Fruit fly (Drosophila melanogaster) whole organism, embryonic: Measurements from ENCODE around the gene CG17264.

ENCODE experiments used
- Aef1 ChIP-seq: fragments of 200-800 bp; sonication (Bioruptor generic); IDR thresholded peaks from 3 replicates; pipeline ENCODE4 v1.3.6; 2022; ENCODE audit warnings: missing biosample characterization, missing genetic modification characterization
- Bdp1 ChIP-seq: fragments of 200-800 bp; sonication (Bioruptor generic); optimal IDR thresholded peaks from 3 replicates; lab custom pipeline; 2016; ENCODE audit warnings: missing biosample characterization, missing genetic modification characterization
- CG10462 ChIP-seq: fragments of 200-800 bp; sonication (Bioruptor generic); optimal IDR thresholded peaks from 2 replicates; lab custom pipeline; 2016; ENCODE audit warnings: missing biosample characterization, missing genetic modification characterization
- CG11398 ChIP-seq: fragments of 200-800 bp; sonication (Bioruptor generic); optimal IDR thresholded peaks from 2 replicates; lab custom pipeline; 2016; ENCODE audit warnings: missing biosample characterization, missing genetic modification characterization
- CG11504 ChIP-seq: fragments of 200-800 bp; sonication (Bioruptor generic); optimal IDR thresholded peaks from 3 replicates; lab custom pipeline; 2019; ENCODE audit warnings: missing biosample characterization, mild to moderate bottlenecking, missing genetic modification characterization, moderate library complexity
- CG12219 ChIP-seq: fragments of 200-800 bp; sonication (Bioruptor generic); optimal IDR thresholded peaks from 3 replicates; lab custom pipeline; 2018; ENCODE audit warnings: missing biosample characterization, mild to moderate bottlenecking, missing genetic modification characterization
- CG12744 ChIP-seq: fragments of 200-800 bp; sonication (Bioruptor generic); optimal IDR thresholded peaks from 2 replicates; lab custom pipeline; 2016; ENCODE audit warnings: missing biosample characterization, missing genetic modification characterization
- CG13424 ChIP-seq: fragments of 200-800 bp; sonication (Bioruptor generic); optimal IDR thresholded peaks from 2 replicates; lab custom pipeline; 2019; ENCODE audit warnings: missing biosample characterization, mild to moderate bottlenecking, missing genetic modification characterization, moderate library complexity
- CG14441 ChIP-seq: fragments of 200-800 bp; sonication (Bioruptor generic); IDR thresholded peaks from 2 replicates; pipeline ENCODE4 v1.3.6; 2022; ENCODE audit warnings: missing biosample characterization, missing genetic modification characterization
- CG15269 ChIP-seq: fragments of 200-800 bp; sonication (Bioruptor generic); optimal IDR thresholded peaks from 2 replicates; lab custom pipeline; 2018; ENCODE audit warnings: missing biosample characterization, mild to moderate bottlenecking, missing genetic modification characterization, moderate library complexity
- CG15696 ChIP-seq: fragments of 200-800 bp; sonication (Bioruptor generic); optimal IDR thresholded peaks from 2 replicates; lab custom pipeline; 2019; ENCODE audit warnings: missing biosample characterization, mild to moderate bottlenecking, missing genetic modification characterization, moderate library complexity
- CG1647 ChIP-seq: fragments of 200-800 bp; sonication (Bioruptor generic); optimal IDR thresholded peaks from 3 replicates; lab custom pipeline; 2016; ENCODE audit warnings: missing biosample characterization, missing genetic modification characterization
- CG16813 ChIP-seq: fragments of 200-800 bp; sonication (Bioruptor generic); IDR thresholded peaks from 3 replicates; pipeline ENCODE4 v1.3.6; 2022; ENCODE audit warnings: missing biosample characterization, missing genetic modification characterization; ENCODE audit not compliant: partially characterized antibody
- CG1832 ChIP-seq: fragments of 200-800 bp; sonication (Bioruptor generic); optimal IDR thresholded peaks from 2 replicates; lab custom pipeline; 2017; ENCODE audit warnings: missing biosample characterization, mild to moderate bottlenecking, missing genetic modification characterization, inconsistent platforms
- CG32767 ChIP-seq: fragments of 200-800 bp; sonication (Bioruptor generic); IDR thresholded peaks from 2 replicates; pipeline ENCODE4 v1.3.6; 2022; ENCODE audit warnings: missing biosample characterization, missing genetic modification characterization
- CG3726 ChIP-seq: fragments of 200-800 bp; sonication (Bioruptor generic); IDR thresholded peaks from 3 replicates; pipeline ENCODE4, ENCODE4 v1.3.6; 2022; ENCODE audit warnings: missing biosample characterization, missing genetic modification characterization
- CG4282 ChIP-seq: fragments of 200-800 bp; sonication (Bioruptor generic); optimal IDR thresholded peaks from 2 replicates; lab custom pipeline; 2016; ENCODE audit warnings: missing biosample characterization, missing genetic modification characterization
- CG4854 ChIP-seq: fragments of 200-800 bp; sonication (Bioruptor generic); optimal IDR thresholded peaks from 2 replicates; lab custom pipeline; 2016; ENCODE audit warnings: missing biosample characterization, missing genetic modification characterization, inconsistent platforms
- CG6765 ChIP-seq: fragments of 200-800 bp; sonication (Bioruptor generic); optimal IDR thresholded peaks from 3 replicates; lab custom pipeline; 2017; ENCODE audit warnings: missing biosample characterization, mild to moderate bottlenecking, missing genetic modification characterization
- CG7271 ChIP-seq: fragments of 200-800 bp; sonication (Bioruptor generic); optimal IDR thresholded peaks from 2 replicates; lab custom pipeline; 2018; ENCODE audit warnings: missing biosample characterization, mild to moderate bottlenecking, missing genetic modification characterization, moderate library complexity
- CG8765 ChIP-seq: fragments of 200-800 bp; sonication (Bioruptor generic); IDR thresholded peaks from 2 replicates; pipeline ENCODE4 v1.3.6; 2022; ENCODE audit warnings: missing biosample characterization, missing genetic modification characterization
- Chrac-16 ChIP-seq: fragments of 200-800 bp; sonication (Bioruptor generic); optimal IDR thresholded peaks from 3 replicates; lab custom pipeline; 2016; ENCODE audit warnings: missing biosample characterization, missing genetic modification characterization
- D19B ChIP-seq: fragments of 200-800 bp; sonication (Bioruptor generic); optimal IDR thresholded peaks from 2 replicates; lab custom pipeline; 2017; ENCODE audit warnings: missing biosample characterization, mild to moderate bottlenecking, missing genetic modification characterization
- Ets65A ChIP-seq: fragments of 200-800 bp; sonication (Bioruptor generic); peaks from one replicate; lab custom pipeline; 2016; ENCODE audit warnings: missing biosample characterization, missing genetic modification characterization
- HHEX ChIP-seq: fragments of 200-800 bp; sonication (Bioruptor generic); optimal IDR thresholded peaks from 3 replicates; lab custom pipeline; 2017; ENCODE audit warnings: missing biosample characterization, mild to moderate bottlenecking, missing genetic modification characterization, missing genetic modification reagents
- Hand ChIP-seq: fragments of 200-800 bp; sonication (Bioruptor generic); optimal IDR thresholded peaks from 2 replicates; lab custom pipeline; 2017; ENCODE audit warnings: mild to moderate bottlenecking, missing biosample characterization, missing genetic modification reagents, missing genetic modification characterization
- Kr ChIP-seq: fragments of 200-800 bp; sonication (Bioruptor generic); optimal IDR thresholded peaks from 2 replicates; lab custom pipeline; 2017; ENCODE audit warnings: missing biosample characterization, mild to moderate bottlenecking, missing genetic modification characterization
- MBD-R2 ChIP-seq: fragments of 200-800 bp; sonication (Bioruptor generic); IDR thresholded peaks from 2 replicates; pipeline ENCODE4 v1.3.6; 2022; ENCODE audit warnings: missing biosample characterization, missing genetic modification characterization
- MTF-1 ChIP-seq: fragments of 200-800 bp; sonication (Bioruptor generic); optimal IDR thresholded peaks from 2 replicates; lab custom pipeline; 2018; ENCODE audit warnings: missing biosample characterization, mild to moderate bottlenecking, missing genetic modification characterization, borderline replicate concordance
- NC2α ChIP-seq: fragments of 200-800 bp; sonication (Bioruptor generic); optimal IDR thresholded peaks from 2 replicates; lab custom pipeline; 2016; ENCODE audit warnings: missing biosample characterization, missing genetic modification characterization
- Oaz ChIP-seq: fragments of 200-800 bp; sonication (Bioruptor generic); IDR thresholded peaks from 2 replicates; pipeline ENCODE4 v1.3.6; 2022; ENCODE audit warnings: missing biosample characterization, missing genetic modification characterization
- Sox102F ChIP-seq: fragments of 200-800 bp; sonication (Bioruptor generic); optimal IDR thresholded peaks from 2 replicates; lab custom pipeline; 2018; ENCODE audit warnings: missing biosample characterization, mild to moderate bottlenecking, missing genetic modification characterization, moderate library complexity
- Xbp1 ChIP-seq: fragments of 200-800 bp; sonication (Bioruptor generic); optimal IDR thresholded peaks from 3 replicates; lab custom pipeline; 2016; ENCODE audit warnings: missing biosample characterization, mild to moderate bottlenecking, missing genetic modification characterization
- ab ChIP-seq: fragments of 200-800 bp; sonication (Bioruptor generic); optimal IDR thresholded peaks from 2 replicates; lab custom pipeline; 2016; ENCODE audit warnings: missing biosample characterization, missing genetic modification characterization
- az2 ChIP-seq: fragments of 200-800 bp; sonication (Bioruptor generic); optimal IDR thresholded peaks from 3 replicates; lab custom pipeline; 2016; ENCODE audit warnings: missing biosample characterization, missing genetic modification characterization
- cato ChIP-seq: fragments of 200-800 bp; sonication (Bioruptor generic); optimal IDR thresholded peaks from 2 replicates; lab custom pipeline; 2016; ENCODE audit warnings: missing biosample characterization, missing genetic modification characterization, borderline replicate concordance
- crp ChIP-seq, 2 experiments: fragments of 200-800 bp; sonication (Bioruptor generic); optimal IDR thresholded peaks; 2 replicates in 1 of 2; 3 replicates in 1 of 2; lab custom pipeline; 2017; ENCODE audit warnings: missing biosample characterization in 2 of 2, missing genetic modification characterization in 2 of 2, mild to moderate bottlenecking in 1 of 2, moderate library complexity in 1 of 2
- esg ChIP-seq: fragments of 200-800 bp; sonication (Bioruptor generic); conservative IDR thresholded peaks from 2 replicates; pipeline ENCODE4 v1.3.6; 2022; ENCODE audit warnings: missing biosample characterization, missing genetic modification characterization
- ftz-f1 ChIP-seq: fragments of 200-800 bp; sonication (Bioruptor generic); optimal IDR thresholded peaks from 2 replicates; lab custom pipeline; 2016; ENCODE audit warnings: missing biosample characterization, missing genetic modification characterization
- ind ChIP-seq: fragments of 200-800 bp; sonication (Bioruptor generic); optimal IDR thresholded peaks from 3 replicates; lab custom pipeline; 2016; ENCODE audit warnings: missing biosample characterization, missing genetic modification characterization
- kay ChIP-seq: fragments of 200-800 bp; sonication (Bioruptor generic); optimal IDR thresholded peaks from 2 replicates; lab custom pipeline; 2016; ENCODE audit warnings: missing biosample characterization, missing genetic modification characterization
- mam ChIP-seq: fragments of 200-800 bp; sonication (Bioruptor generic); optimal IDR thresholded peaks from 3 replicates; lab custom pipeline; 2016; ENCODE audit warnings: missing biosample characterization, missing genetic modification characterization
- mld ChIP-seq: fragments of 200-800 bp; sonication (Bioruptor generic); IDR thresholded peaks from 3 replicates; pipeline ENCODE4 v1.3.6; 2022; ENCODE audit warnings: missing biosample characterization, missing genetic modification characterization; ENCODE audit not compliant: partially characterized antibody
- nmo ChIP-seq: fragments of 200-800 bp; sonication (Bioruptor generic); optimal IDR thresholded peaks from 2 replicates; lab custom pipeline; 2018; ENCODE audit warnings: missing biosample characterization, mild to moderate bottlenecking, missing genetic modification characterization, moderate library complexity
- pfk ChIP-seq: fragments of 200-800 bp; sonication (Bioruptor generic); optimal IDR thresholded peaks from 2 replicates; lab custom pipeline; 2018; ENCODE audit warnings: missing biosample characterization, mild to moderate bottlenecking, missing genetic modification characterization, moderate library complexity
- sd ChIP-seq: fragments of 200-800 bp; sonication (Bioruptor generic); optimal IDR thresholded peaks from 3 replicates; lab custom pipeline; 2018; ENCODE audit warnings: missing biosample characterization, mild to moderate bottlenecking, missing genetic modification characterization, moderate library complexity
- slou ChIP-seq: fragments of 200-800 bp; sonication (Bioruptor generic); optimal IDR thresholded peaks from 3 replicates; lab custom pipeline; 2016; ENCODE audit warnings: missing biosample characterization, missing genetic modification characterization
- unc-4 ChIP-seq: fragments of 200-800 bp; sonication (Bioruptor generic); IDR thresholded peaks from 2 replicates; pipeline ENCODE4 v1.3.6; 2022; ENCODE audit warnings: missing biosample characterization, missing genetic modification characterization; ENCODE audit not compliant: partially characterized antibody
- unpg ChIP-seq: fragments of 200-800 bp; sonication (Bioruptor generic); optimal IDR thresholded peaks from 3 replicates; lab custom pipeline; 2018; ENCODE audit warnings: missing biosample characterization, mild to moderate bottlenecking, missing genetic modification characterization, moderate library complexity
- wek ChIP-seq: fragments of 200-800 bp; sonication (Bioruptor generic); optimal IDR thresholded peaks from 3 replicates; lab custom pipeline; 2018; ENCODE audit warnings: missing biosample characterization, mild to moderate bottlenecking, missing genetic modification characterization, moderate library complexity
- zfh1 ChIP-seq: fragments of 200-800 bp; sonication (Bioruptor generic); IDR thresholded peaks from 3 replicates; pipeline ENCODE4 v1.3.6; 2022; ENCODE audit warnings: missing biosample characterization, missing genetic modification characterization

The CG17264 gene

DNA sequence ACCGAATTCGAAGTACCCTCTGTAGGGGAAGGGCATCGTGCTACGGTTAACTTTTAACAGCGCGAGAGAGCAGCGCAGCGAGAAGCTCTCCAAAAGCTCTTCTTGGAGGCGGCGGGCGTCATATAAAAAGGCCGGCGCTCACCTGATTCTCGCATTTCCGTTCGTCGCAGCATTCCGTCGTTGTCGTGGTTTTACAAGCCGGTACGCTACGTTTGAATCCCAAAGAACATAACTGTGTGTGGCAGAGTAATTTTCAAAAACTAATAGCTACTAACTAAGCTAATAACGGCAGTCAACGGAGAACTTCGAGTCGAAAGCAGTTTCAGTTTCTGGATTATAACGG, 38.1 kb downstream of the CG17264 start, which contains the start of gene FASN1 (continued):
- no peak for TF ChIP-seq cato
- peak; percentile 20 for TF ChIP-seq CG15269 (tag; lab: Kevin White, UChicago)
- TF ChIP-seq Oaz (GFP tag; lab: Robert Waterston, UW), result no peak
- peak; percentile 14 for TF ChIP-seq HHEX (GFP tag; lab: Kevin White, UChicago)
- TF ChIP-seq NC2α (GFP tag; lab: Kevin White, UChicago), result peak; percentile 11
- TF ChIP-seq nmo (GFP tag; lab: Kevin White, UChicago), result no peak
- TF ChIP-seq Xbp1 (GFP tag; lab: Kevin White, UChicago), result no peak
- peak; percentile 34; the same call in 1 of the 3 replicates for TF ChIP-seq zfh1 (GFP tag; lab: Robert Waterston, UW)
- TF ChIP-seq ftz-f1 (GFP tag; lab: Kevin White, UChicago), result no peak
- no peak for TF ChIP-seq Kr (GFP tag; lab: Kevin White, UChicago)
- no peak for TF ChIP-seq CG10462
- TF ChIP-seq CG12219 (GFP tag; lab: Kevin White, UChicago), result no peak
- no peak for TF ChIP-seq D19B (GFP tag; lab: Kevin White, UChicago)
- no peak for TF ChIP-seq Chrac-16 (GFP tag; lab: Kevin White, UChicago)
- no peak for TF ChIP-seq crp (GFP tag; optimal IDR thresholded peaks at IDR 0.05; lab: Kevin White, UChicago)
- no peak for TF ChIP-seq esg (GFP tag; lab: Robert Waterston, UW)
- TF ChIP-seq Aef1 (GFP tag; lab: Robert Waterston, UW), result no peak
- TF ChIP-seq CG1832 (GFP tag; lab: Kevin White, UChicago), result no peak
- no peak for TF ChIP-seq Sox102F (GFP tag; lab: Kevin White, UChicago)
- TF ChIP-seq CG11398 (GFP tag; lab: Kevin White, UChicago), result peak; percentile 27
- no peak for TF ChIP-seq kay (GFP tag; lab: Kevin White, UChicago)
- no peak for TF ChIP-seq CG12744 (GFP tag; lab: Kevin White, UChicago)
- no peak for TF ChIP-seq ind
- no peak for TF ChIP-seq CG1647
- no peak for TF ChIP-seq mam (GFP tag; lab: Kevin White, UChicago)
- TF ChIP-seq MBD-R2 (GFP tag; lab: Robert Waterston, UW), result peak; percentile 31; the same call in 1 of the 2 replicates
- no peak for TF ChIP-seq mld (GFP tag; lab: Robert Waterston, UW)
- TF ChIP-seq MTF-1 (GFP tag; lab: Kevin White, UChicago), result peak; percentile 25
- TF ChIP-seq CG11504, result no peak
- peak; percentile 1 for TF ChIP-seq CG4282 (GFP tag; lab: Kevin White, UChicago)
- TF ChIP-seq Hand, result peak; percentile 12
- TF ChIP-seq slou (GFP tag; lab: Kevin White, UChicago), result no peak
- TF ChIP-seq CG13424 (tag; lab: Kevin White, UChicago), result no peak
- no peak for TF ChIP-seq CG6765 (GFP tag; lab: Kevin White, UChicago)
- TF ChIP-seq pfk (GFP tag; lab: Kevin White, UChicago), result peak; percentile 33
- TF ChIP-seq CG3726 (GFP tag; lab: Robert Waterston, UW), result no peak
- TF ChIP-seq CG16813 (GFP tag; lab: Robert Waterston, UW), result no peak
- TF ChIP-seq wek (GFP tag; lab: Kevin White, UChicago), result peak; percentile 28
- 0 out of 2 replicates have a peak, but pooled peaks have one; percentile 11 for TF ChIP-seq CG32767
- no peak for TF ChIP-seq ab (GFP tag; lab: Kevin White, UChicago)
- no peak for TF ChIP-seq CG15696
- 0 out of 2 replicates have a peak, but pooled peaks have one; percentile 24 for TF ChIP-seq unc-4 (GFP tag; lab: Robert Waterston, UW)
- TF ChIP-seq az2 (GFP tag; lab: Kevin White, UChicago), result no peak
- peak; percentile 85 for TF ChIP-seq Ets65A (GFP tag; lab: Kevin White, UChicago)
- no peak for TF ChIP-seq CG4854
- TF ChIP-seq CG7271, result no peak
- no peak for TF ChIP-seq Bdp1 (GFP tag; lab: Kevin White, UChicago)
- TF ChIP-seq CG8765 (GFP tag; lab: Robert Waterston, UW), result no peak
- TF ChIP-seq CG14441 (GFP tag; lab: Robert Waterston, UW), result 0 out of 2 replicates have a peak, but pooled peaks have one; percentile 12
- peak; percentile 39 for TF ChIP-seq sd (tag; lab: Kevin White, UChicago)
- TF ChIP-seq unpg, result no peak
